Worm (Caenorhabditis elegans): ENCODE results near the gene F58H1.7.

- TF ChIP-seq unc-62 (GFP tag; optimal IDR thresholded peaks at IDR 0.05): no peak
- TF ChIP-seq egl-44 (GFP tag; IDR thresholded peaks at IDR 0.05): no peak
- no peak for TF ChIP-seq efl-1 (GFP tag; optimal IDR thresholded peaks at IDR 0.05)
- TF ChIP-seq Y56A3A.18 (GFP tag; IDR thresholded peaks at IDR 0.05): no peak
- TF ChIP-seq ama-1 (optimal IDR thresholded peaks at IDR 0.05): no peak
- TF ChIP-seq ama-1 (GFP tag; optimal IDR thresholded peaks at IDR 0.05): no peak
Measured at ce11 chrV:11948581-11948980, 16.0 kb downstream of the F58H1.7 start.
